Fruit fly (Drosophila melanogaster) whole organism, pupa: ENCODE measurements around the gene CG14354.

Experiments used
- CG10348 ChIP-seq: fragments of 200-800 bp; sonication (Bioruptor generic); IDR thresholded peaks from 2 replicates; pipeline ENCODE4 v1.3.6; 2022; ENCODE audit warnings: missing biosample characterization, missing genetic modification characterization
- CG12605 ChIP-seq: fragments of 200-800 bp; sonication (Bioruptor generic); IDR thresholded peaks from 2 replicates; pipeline ENCODE4 v1.3.6; 2022; ENCODE audit warnings: missing biosample characterization, missing genetic modification characterization
- CG13204 ChIP-seq: fragments of 200-800 bp; sonication (Bioruptor generic); optimal IDR thresholded peaks from 2 replicates; lab custom pipeline; 2018; ENCODE audit warnings: missing biosample characterization, mild to moderate bottlenecking, missing genetic modification characterization, moderate library complexity
- CG14655 ChIP-seq: fragments of 200-800 bp; sonication (Bioruptor generic); optimal IDR thresholded peaks from 3 replicates; lab custom pipeline; 2017; ENCODE audit warnings: mild to moderate bottlenecking, missing biosample characterization, missing genetic modification reagents, missing genetic modification characterization
- CG15710 ChIP-seq: fragments of 200-800 bp; sonication (Bioruptor generic); optimal IDR thresholded peaks from 2 replicates; lab custom pipeline; 2018; ENCODE audit warnings: missing biosample characterization, mild to moderate bottlenecking, missing genetic modification characterization, moderate library complexity
- CG17806 ChIP-seq: fragments of 200-800 bp; sonication (Bioruptor generic); optimal IDR thresholded peaks from 2 replicates; lab custom pipeline; 2018; ENCODE audit warnings: missing biosample characterization, mild to moderate bottlenecking, missing genetic modification characterization, moderate library complexity
- CG32121 ChIP-seq: fragments of 200-800 bp; sonication (Bioruptor generic); IDR thresholded peaks from 2 replicates; pipeline ENCODE4 v1.3.6; 2022; ENCODE audit warnings: missing biosample characterization, missing genetic modification characterization
- CG34367 ChIP-seq: fragments of 200-800 bp; sonication (Bioruptor generic); optimal IDR thresholded peaks from 2 replicates; lab custom pipeline; 2018; ENCODE audit warnings: missing biosample characterization, mild to moderate bottlenecking, missing genetic modification characterization
- CG4496 ChIP-seq: fragments of 200-800 bp; sonication (Bioruptor generic); IDR thresholded peaks from 3 replicates; pipeline ENCODE4 v1.3.6; 2022; ENCODE audit warnings: missing biosample characterization, missing genetic modification characterization
- CG8159 ChIP-seq: fragments of 200-800 bp; sonication (Bioruptor generic); optimal IDR thresholded peaks from 3 replicates; lab custom pipeline; 2018; ENCODE audit warnings: missing biosample characterization, mild to moderate bottlenecking, missing genetic modification characterization, moderate library complexity
- CG8301 ChIP-seq: fragments of 200-800 bp; sonication (Bioruptor generic); optimal IDR thresholded peaks from 2 replicates; lab custom pipeline; 2018; ENCODE audit warnings: missing biosample characterization, mild to moderate bottlenecking, missing genetic modification characterization
- CG9948 ChIP-seq: fragments of 200-800 bp; sonication (Bioruptor generic); optimal IDR thresholded peaks from 2 replicates; lab custom pipeline; 2018; ENCODE audit warnings: missing biosample characterization, mild to moderate bottlenecking, missing genetic modification characterization, moderate library complexity
- D1 ChIP-seq: fragments of 200-800 bp; sonication (Bioruptor generic); optimal IDR thresholded peaks from 2 replicates; lab custom pipeline; 2018; ENCODE audit warnings: missing biosample characterization, mild to moderate bottlenecking, missing genetic modification characterization, moderate library complexity
- EcR ChIP-seq: fragments of 200-800 bp; sonication (Bioruptor generic); optimal IDR thresholded peaks from 3 replicates; lab custom pipeline; 2019; ENCODE audit warnings: missing biosample characterization, missing genetic modification characterization, mild to moderate bottlenecking, moderate library complexity, missing genetic modification reagents
- Ets98B ChIP-seq: fragments of 200-800 bp; sonication (Bioruptor generic); IDR thresholded peaks from 2 replicates; pipeline ENCODE4 v1.3.6; 2022; ENCODE audit warnings: missing biosample characterization, missing genetic modification characterization
- Pif1A ChIP-seq: fragments of 200-800 bp; sonication (Bioruptor generic); optimal IDR thresholded peaks from 3 replicates; lab custom pipeline; 2016; ENCODE audit warnings: missing biosample characterization, missing genetic modification characterization
- Pif1B ChIP-seq: fragments of 200-800 bp; sonication (Bioruptor generic); optimal IDR thresholded peaks from 3 replicates; lab custom pipeline; 2016; ENCODE audit warnings: missing biosample characterization, missing genetic modification characterization
- Snoo ChIP-seq: fragments of 200-800 bp; sonication (Bioruptor generic); optimal IDR thresholded peaks from 3 replicates; lab custom pipeline; 2017; ENCODE audit warnings: missing biosample characterization, mild to moderate bottlenecking, missing genetic modification characterization, inconsistent platforms
- fd96Ca ChIP-seq: fragments of 200-800 bp; sonication (Bioruptor generic); IDR thresholded peaks from 3 replicates; pipeline ENCODE4 v1.3.6; 2022; ENCODE audit warnings: missing biosample characterization, missing genetic modification characterization
- gl ChIP-seq: fragments of 200-800 bp; sonication (Bioruptor generic); optimal IDR thresholded peaks from 2 replicates; lab custom pipeline; 2018; ENCODE audit warnings: missing biosample characterization, mild to moderate bottlenecking, missing genetic modification characterization
- rn ChIP-seq: fragments of 200-800 bp; sonication (Bioruptor generic); IDR thresholded peaks from 2 replicates; pipeline ENCODE4 v1.3.6; 2022; ENCODE audit warnings: missing biosample characterization, missing genetic modification characterization

The CG14354 gene

dm6 chr3R:25829598-25829997, 14.3 kb downstream of the CG14354 start, which contains the start of gene Mst57Dc:
Gene Mst57Dc, minus strand, starts transcription at chr3R:25829698.
- TF ChIP-seq CG14655 (GFP tag; lab: Kevin White, UChicago), result no peak
- no peak for TF ChIP-seq CG8301 (tag; lab: Kevin White, UChicago)
- no peak for TF ChIP-seq Pif1B
- TF ChIP-seq gl (tag; lab: Kevin White, UChicago), result no peak
- no peak for TF ChIP-seq CG13204 (GFP tag; lab: Kevin White, UChicago)
- no peak for TF ChIP-seq CG10348
- no peak for TF ChIP-seq CG4496 (GFP tag; lab: Robert Waterston, UW)
- TF ChIP-seq CG32121 (GFP tag; lab: Robert Waterston, UW), result no peak
- TF ChIP-seq, all 21 proteins: peak for 0

dm6 chr3R:25830128-25830527, 14.8 kb downstream of the CG14354 start, which contains the start of gene Sfp96F:
Gene Sfp96F, minus strand, starts transcription at chr3R:25830228.
- TF ChIP-seq CG9948, result no peak
- no peak for TF ChIP-seq gl (tag; lab: Kevin White, UChicago)
- no peak for TF ChIP-seq rn (GFP tag; lab: Robert Waterston, UW)
- no peak for TF ChIP-seq CG14655 (GFP tag; lab: Kevin White, UChicago)
- TF ChIP-seq CG4496 (GFP tag; lab: Robert Waterston, UW), result no peak

- TF ChIP-seq EcR (GFP tag; lab: Kevin White, UChicago), result no peak
- no peak for TF ChIP-seq CG34367
- TF ChIP-seq CG13204 (GFP tag; lab: Kevin White, UChicago), result no peak
- no peak for TF ChIP-seq CG32121 (GFP tag; lab: Robert Waterston, UW)
- TF ChIP-seq CG4496 (GFP tag; lab: Robert Waterston, UW), result no peak
- no peak for TF ChIP-seq rn (GFP tag; lab: Robert Waterston, UW)
- no peak for TF ChIP-seq Ets98B (GFP tag; lab: Robert Waterston, UW)
- no peak for TF ChIP-seq D1 (tag; lab: Kevin White, UChicago)
These were observed 15.5 kb downstream of the CG14354 start, which contains the start of gene Mst57Db for dm6 chr3R:25830814-25831213. Gene Mst57Db, minus strand, starts transcription at chr3R:25830914.

dm6 chr3R:25831799-25832280, 16.6 kb downstream of the CG14354 start, which contains the start of the genes Mst57Da and alpha4GT2:
Gene Mst57Da, minus strand, starts transcription at chr3R:25831899.
Gene alpha4GT2, plus strand, starts transcription at chr3R:25832230.
- TF ChIP-seq CG14655 (GFP tag; lab: Kevin White, UChicago) (no peak), CG17806 (tag; lab: Kevin White, UChicago) (no peak), CG34367 (no peak), CG13204 (GFP tag; lab: Kevin White, UChicago) (no peak)

dm6 chr3R:25851224-25851682, 36.0 kb downstream of the CG14354 start, which contains the start of the genes CG14545 and CG5886:
Gene CG14545, minus strand, starts transcription at chr3R:25851291.
Gene CG5886, plus strand, starts transcription at chr3R:25851632.
- TF ChIP-seq gl (tag; lab: Kevin White, UChicago), result no peak

- no peak for TF ChIP-seq fd96Ca (GFP tag; lab: Robert Waterston, UW)
- TF ChIP-seq CG34367, result no peak
- TF ChIP-seq Snoo (tag; lab: Kevin White, UChicago), result no peak
- no peak for TF ChIP-seq CG14655 (GFP tag; lab: Kevin White, UChicago)
- no peak for TF ChIP-seq Pif1A
- no peak for TF ChIP-seq CG12605 (GFP tag; lab: Robert Waterston, UW)
- peak; percentile 38 for TF ChIP-seq CG17806 (tag; lab: Kevin White, UChicago)
- no peak for TF ChIP-seq gl (tag; lab: Kevin White, UChicago)
- no peak for TF ChIP-seq rn (GFP tag; lab: Robert Waterston, UW)
- TF ChIP-seq CG4496 (GFP tag; lab: Robert Waterston, UW), result no peak
- TF ChIP-seq Ets98B (GFP tag; lab: Robert Waterston, UW), result 0 out of 2 replicates have a peak, but pooled peaks have one; percentile 14
- TF ChIP-seq EcR (GFP tag; lab: Kevin White, UChicago), result no peak
- TF ChIP-seq Pif1B, result no peak
- no peak for TF ChIP-seq CG8301 (tag; lab: Kevin White, UChicago)
- TF ChIP-seq CG13204 (GFP tag; lab: Kevin White, UChicago), result no peak
- TF ChIP-seq CG8159 (tag; lab: Kevin White, UChicago), result peak; percentile 31
- TF ChIP-seq CG15710 (tag; lab: Kevin White, UChicago), result peak; percentile 0
- TF ChIP-seq CG10348, result no peak
- TF ChIP-seq CG32121 (GFP tag; lab: Robert Waterston, UW), result 0 out of 2 replicates have a peak, but pooled peaks have one; percentile 26
- no peak for TF ChIP-seq D1 (tag; lab: Kevin White, UChicago)
- no peak for TF ChIP-seq CG9948
These were observed 39.5 kb downstream of the CG14354 start for dm6 chr3R:25854825-25855224.
